Worm (Caenorhabditis elegans) whole organism, midembryonic: ENCODE results near the gene srh-272.

ENCODE experiments used
- T22C8.4 ChIP-seq: fragments of 200-800 bp; sonication (Bioruptor generic); IDR thresholded peaks from 2 replicates; pipeline ENCODE4 v1.3.6; 2022; ENCODE audit warnings: missing genetic modification characterization, missing compliant biosample characterization
- cog-1 ChIP-seq: sonication (generic microtip); optimal IDR thresholded peaks from 2 replicates; lab custom pipeline; 2016; ENCODE audit warnings: missing genetic modification characterization, missing compliant biosample characterization
- flt-1 ChIP-seq: fragments of 200-800 bp; sonication (Bioruptor generic); IDR thresholded peaks from 2 replicates; pipeline ENCODE4 v1.3.6; 2022; ENCODE audit warnings: missing genetic modification characterization, missing compliant biosample characterization
- klf-2 ChIP-seq: fragments of 200-800 bp; sonication (Bioruptor generic); conservative IDR thresholded peaks from 2 replicates; pipeline ENCODE4 v1.3.6; 2022; ENCODE audit warnings: missing genetic modification reagents, missing genetic modification characterization, missing compliant biosample characterization
- med-1 ChIP-seq: sonication (generic microtip); optimal IDR thresholded peaks from 2 replicates; lab custom pipeline; 2017; ENCODE audit warnings: missing genetic modification characterization, mild to moderate bottlenecking, missing compliant biosample characterization, antibody characterized with exemption, missing genetic modification reagents; ENCODE audit not compliant: insufficient read depth
- ref-1 ChIP-seq: fragments of 200-800 bp; sonication (Bioruptor generic); conservative IDR thresholded peaks from 2 replicates; pipeline ENCODE4 v1.3.6; 2022; ENCODE audit warnings: missing genetic modification reagents, missing genetic modification characterization, missing compliant biosample characterization
- ztf-23 ChIP-seq: fragments of 200-800 bp; sonication (Bioruptor generic); IDR thresholded peaks from 2 replicates; pipeline ENCODE4 v1.3.6; 2022; ENCODE audit warnings: missing genetic modification reagents, missing genetic modification characterization, missing compliant biosample characterization
- ztf-29 ChIP-seq: fragments of 200-800 bp; sonication (Bioruptor generic); IDR thresholded peaks from 2 replicates; pipeline ENCODE4 v1.3.6; 2022; ENCODE audit warnings: missing genetic modification reagents, missing genetic modification characterization, missing compliant biosample characterization

- TF ChIP-seq T22C8.4 (GFP tag; lab: Robert Waterston, UW), result no peak
- TF ChIP-seq med-1, result no peak
- no peak for TF ChIP-seq klf-2
- no peak for TF ChIP-seq ztf-23 (GFP tag; lab: Robert Waterston, UW)
- TF ChIP-seq ztf-29 (GFP tag; lab: Robert Waterston, UW), result 0 out of 2 replicates have a peak, but pooled peaks have one; percentile 16
- TF ChIP-seq cog-1, result no peak
- TF ChIP-seq flt-1 (GFP tag; lab: Robert Waterston, UW), result no peak
- TF ChIP-seq ref-1 (GFP tag; lab: Robert Waterston, UW), result no peak
Observed at ce11 chrV:2825978-2826377, 37.2 kb upstream of the srh-272 start.
